Worm (Caenorhabditis elegans) whole organism, early embryonic: ENCODE measurements around the gene sipa-1.

Source experiments
- B0310.2 ChIP-seq: sonication (generic microtip); optimal IDR thresholded peaks from 2 replicates; lab custom pipeline; 2016; ENCODE audit warnings: mild to moderate bottlenecking, missing genetic modification characterization, missing compliant biosample characterization
- F13C5.2 ChIP-seq: sonication (generic microtip); optimal IDR thresholded peaks from 2 replicates; lab custom pipeline; 2017; ENCODE audit warnings: mild to moderate bottlenecking, missing genetic modification characterization, inconsistent platforms, missing compliant biosample characterization
- aly-1 ChIP-seq: sonication (generic microtip); optimal IDR thresholded peaks from 2 replicates; lab custom pipeline; 2016; ENCODE audit warnings: missing genetic modification characterization, missing compliant biosample characterization
- ama-1 ChIP-seq: fragments of 150-350 bp; optimal IDR thresholded peaks from 2 replicates; lab custom pipeline; 2014
- ceh-13 ChIP-seq: fragments of 200-800 bp; sonication (Bioruptor generic); optimal IDR thresholded peaks from 2 replicates; lab custom pipeline; 2018; ENCODE audit warnings: mild to moderate bottlenecking, missing genetic modification characterization, missing compliant biosample characterization
- ceh-36 ChIP-seq: sonication (generic microtip); optimal IDR thresholded peaks from 2 replicates; lab custom pipeline; 2016; ENCODE audit warnings: missing genetic modification characterization, inconsistent platforms, missing compliant biosample characterization
- ets-7 ChIP-seq: sonication (generic microtip); optimal IDR thresholded peaks from 2 replicates; lab custom pipeline; 2016; ENCODE audit warnings: missing genotype, missing genetic modification characterization, missing compliant biosample characterization
- flt-1 ChIP-seq: fragments of 200-800 bp; sonication (Bioruptor generic); IDR thresholded peaks from 2 replicates; pipeline ENCODE4 v1.3.6; 2022; ENCODE audit warnings: missing genetic modification characterization, missing compliant biosample characterization
- hmbx-1 ChIP-seq: sonication (generic microtip); optimal IDR thresholded peaks from 2 replicates; lab custom pipeline; 2016; ENCODE audit warnings: mild to moderate bottlenecking, missing genetic modification characterization, missing compliant biosample characterization
- hmg-4 ChIP-seq: fragments of 200-800 bp; sonication (Bioruptor generic); optimal IDR thresholded peaks from 2 replicates; lab custom pipeline; 2018; ENCODE audit warnings: mild to moderate bottlenecking, missing genetic modification characterization, missing compliant biosample characterization
- hnd-1 ChIP-seq: sonication (generic microtip); optimal IDR thresholded peaks from 2 replicates; lab custom pipeline; 2016; ENCODE audit warnings: missing genetic modification characterization, missing compliant biosample characterization
- pes-1 ChIP-seq: fragments of 200-800 bp; sonication (Bioruptor generic); IDR thresholded peaks from 2 replicates; pipeline ENCODE4 v1.3.6; 2022; ENCODE audit warnings: missing genetic modification reagents, missing genetic modification characterization, missing compliant biosample characterization
- scrt-1 ChIP-seq: fragments of 200-800 bp; sonication (Bioruptor generic); IDR thresholded peaks from 2 replicates; pipeline ENCODE4 v1.3.6; 2022; ENCODE audit warnings: missing genetic modification characterization, missing compliant biosample characterization
- sea-1 ChIP-seq: fragments of 200-800 bp; sonication (Bioruptor generic); conservative IDR thresholded peaks from 2 replicates; pipeline ENCODE4 v1.3.6; 2022; ENCODE audit warnings: missing genetic modification characterization, missing compliant biosample characterization
- tbx-11 ChIP-seq: fragments of 200-800 bp; sonication (Bioruptor generic); IDR thresholded peaks from 2 replicates; pipeline ENCODE4 v1.3.6; 2022; ENCODE audit warnings: missing genetic modification characterization, missing compliant biosample characterization
- tbx-37 ChIP-seq: fragments of 200-800 bp; sonication (Bioruptor generic); conservative IDR thresholded peaks from 2 replicates; pipeline ENCODE4 v1.3.6; 2022; ENCODE audit warnings: missing genetic modification reagents, missing genetic modification characterization, missing compliant biosample characterization
- tra-4 ChIP-seq: sonication (generic microtip); optimal IDR thresholded peaks from 2 replicates; lab custom pipeline; 2017; ENCODE audit warnings: missing genetic modification characterization, missing compliant biosample characterization

The sipa-1 gene

ce11 chrV:11593427-11593826 lies 43.7 kb downstream of the sipa-1 start, which contains the start of gene srx-80:
Gene srx-80, plus strand, starts transcription at chrV:11593727.
- no peak for TF ChIP-seq sea-1 (GFP tag; lab: Robert Waterston, UW)
- TF ChIP-seq scrt-1 (GFP tag; lab: Robert Waterston, UW), result no peak
- TF ChIP-seq ceh-36, result no peak

- TF ChIP-seq B0310.2 (tag; lab: Kevin White, UChicago) (no peak), sea-1 (GFP tag; lab: Robert Waterston, UW) (no peak), scrt-1 (GFP tag; lab: Robert Waterston, UW) (no peak), ceh-36 (no peak), hmbx-1 (tag; lab: Kevin White, UChicago) (no peak), tbx-37 (no peak), hnd-1 (tag; lab: Kevin White, UChicago) (no peak), tra-4 (tag; lab: Kevin White, UChicago) (no peak), ceh-13 (GFP tag; lab: Kevin White, UChicago) (no peak), hmg-4 (GFP tag; lab: Kevin White, UChicago) (no peak), F13C5.2 (tag; lab: Kevin White, UChicago) (no peak), flt-1 (GFP tag; lab: Robert Waterston, UW) (no peak), tbx-11 (GFP tag; lab: Robert Waterston, UW) (no peak), aly-1 (tag; lab: Kevin White, UChicago) (no peak), ets-7 (tag; lab: Kevin White, UChicago) (no peak), pes-1 (no peak), ama-1 (lab: Kevin White, UChicago) (no peak)
These were observed 47.7 kb downstream of the sipa-1 start, which contains the start of gene srx-82 for ce11 chrV:11589433-11589832. Gene srx-82, plus strand, starts transcription at chrV:11589733.

- TF ChIP-seq hmbx-1 (tag; lab: Kevin White, UChicago) (no peak), ets-7 (tag; lab: Kevin White, UChicago) (no peak), hnd-1 (tag; lab: Kevin White, UChicago) (no peak), B0310.2 (tag; lab: Kevin White, UChicago) (no peak), tbx-11 (GFP tag; lab: Robert Waterston, UW) (no peak), aly-1 (tag; lab: Kevin White, UChicago) (no peak), flt-1 (GFP tag; lab: Robert Waterston, UW) (no peak), tbx-37 (no peak), scrt-1 (GFP tag; lab: Robert Waterston, UW) (no peak), pes-1 (no peak), tra-4 (tag; lab: Kevin White, UChicago) (no peak), ama-1 (lab: Kevin White, UChicago) (no peak), sea-1 (GFP tag; lab: Robert Waterston, UW) (no peak), ceh-36 (no peak), ceh-13 (GFP tag; lab: Kevin White, UChicago) (no peak), F13C5.2 (tag; lab: Kevin White, UChicago) (no peak), hmg-4 (GFP tag; lab: Kevin White, UChicago) (no peak)
These were observed 52.0 kb downstream of the sipa-1 start for ce11 chrV:11585122-11585521.

- TF ChIP-seq hnd-1 (tag; lab: Kevin White, UChicago) (no peak), sea-1 (GFP tag; lab: Robert Waterston, UW) (no peak), hmbx-1 (tag; lab: Kevin White, UChicago) (no peak), ets-7 (tag; lab: Kevin White, UChicago) (no peak), pes-1 (no peak), tra-4 (tag; lab: Kevin White, UChicago) (no peak), ceh-36 (no peak)
These were observed 53.9 kb downstream of the sipa-1 start, which contains the start of gene srx-88 for ce11 chrV:11583212-11583611. Gene srx-88, plus strand, starts transcription at chrV:11583512.
